Worm (Caenorhabditis elegans) whole organism, L2 larva: ENCODE measurements around the gene pas-2.

Experiments used
- C34F6.9 ChIP-seq: fragments of 150-350 bp; optimal IDR thresholded peaks from 2 replicates; lab custom pipeline; 2014; ENCODE audit warnings: missing biosample characterization, missing genetic modification characterization
- F13H6.1 ChIP-seq: sonication (generic microtip); optimal IDR thresholded peaks from 2 replicates; lab custom pipeline; 2016; ENCODE audit warnings: missing genetic modification characterization, missing compliant biosample characterization
- R02D3.7 ChIP-seq: fragments of 150-350 bp; optimal IDR thresholded peaks from 2 replicates; lab custom pipeline; 2014; ENCODE audit warnings: missing biosample characterization, missing genetic modification characterization
- ZK546.5 ChIP-seq: sonication (generic microtip); optimal IDR thresholded peaks from 2 replicates; lab custom pipeline; 2017; ENCODE audit warnings: missing biosample characterization, missing genetic modification characterization
- alr-1 ChIP-seq: fragments of 150-350 bp; optimal IDR thresholded peaks from 2 replicates; lab custom pipeline; 2014; ENCODE audit warnings: missing biosample characterization, missing genetic modification characterization
- aly-2 ChIP-seq: fragments of 150-350 bp; optimal IDR thresholded peaks from 2 replicates; lab custom pipeline; 2014; ENCODE audit warnings: missing biosample characterization, missing genetic modification characterization
- ama-1 ChIP-seq: fragments of 150-350 bp; optimal IDR thresholded peaks from 2 replicates; lab custom pipeline; 2018; ENCODE audit warnings: inconsistent platforms
- blmp-1 ChIP-seq: sonication (generic microtip); optimal IDR thresholded peaks from 2 replicates; lab custom pipeline; 2017; ENCODE audit warnings: missing genetic modification characterization, mild to moderate bottlenecking, missing compliant biosample characterization, antibody characterized with exemption, moderate library complexity; ENCODE audit not compliant: insufficient read depth
- ceh-16 ChIP-seq: fragments of 150-350 bp; optimal IDR thresholded peaks from 2 replicates; lab custom pipeline; 2014; ENCODE audit warnings: missing biosample characterization, missing genetic modification characterization
- ceh-82 ChIP-seq: fragments of 150-350 bp; optimal IDR thresholded peaks from 2 replicates; lab custom pipeline; 2014; ENCODE audit warnings: missing biosample characterization, missing genetic modification characterization
- crh-2 ChIP-seq: sonication (generic microtip); optimal IDR thresholded peaks from 2 replicates; lab custom pipeline; 2017; ENCODE audit warnings: missing biosample characterization, missing genetic modification characterization
- dmd-4 ChIP-seq: sonication (generic microtip); optimal IDR thresholded peaks from 2 replicates; lab custom pipeline; 2017; ENCODE audit warnings: missing biosample characterization, missing genetic modification characterization
- egl-27 ChIP-seq: sonication (generic microtip); optimal IDR thresholded peaks from 3 replicates; lab custom pipeline; 2017; ENCODE audit warnings: missing biosample characterization, missing genetic modification reagents, missing genetic modification characterization
- elt-1 ChIP-seq: fragments of 150-350 bp; optimal IDR thresholded peaks from 2 replicates; lab custom pipeline; 2014; ENCODE audit warnings: missing biosample characterization, missing genetic modification characterization
- elt-3 ChIP-seq: sonication (generic microtip); optimal IDR thresholded peaks from 2 replicates; lab custom pipeline; 2017; ENCODE audit warnings: missing biosample characterization, missing genetic modification characterization
- fos-1 ChIP-seq: fragments of 150-350 bp; optimal IDR thresholded peaks from 2 replicates; lab custom pipeline; 2014; ENCODE audit warnings: missing biosample characterization, missing genetic modification characterization
- gmeb-1 ChIP-seq: fragments of 150-350 bp; optimal IDR thresholded peaks from 2 replicates; lab custom pipeline; 2014; ENCODE audit warnings: missing biosample characterization, missing genetic modification characterization
- lin-11 ChIP-seq: fragments of 150-350 bp; sonication (generic microtip); optimal IDR thresholded peaks from 2 replicates; lab custom pipeline; 2014; ENCODE audit warnings: missing biosample characterization, missing genetic modification characterization, inconsistent platforms, mixed read lengths
- lin-13 ChIP-seq: fragments of 150-350 bp; optimal IDR thresholded peaks from 2 replicates; lab custom pipeline; 2014; ENCODE audit warnings: missing biosample characterization, missing genetic modification reagents, missing genetic modification characterization
- lin-39 ChIP-seq: fragments of 150-350 bp; optimal IDR thresholded peaks from 2 replicates; lab custom pipeline; 2014; ENCODE audit warnings: missing biosample characterization, missing genetic modification reagents, missing genetic modification characterization
- lsy-2 ChIP-seq, 2 experiments: fragments of 150-350 bp in 1 of 2; sonication (generic microtip) in 1 of 2; optimal IDR thresholded peaks; 2 replicates each; lab custom pipeline; 2014 to 2017; ENCODE audit warnings: missing biosample characterization in 2 of 2, missing genetic modification characterization in 2 of 2
- mab-5 ChIP-seq: fragments of 150-350 bp; optimal IDR thresholded peaks from 2 replicates; lab custom pipeline; 2014; ENCODE audit warnings: missing biosample characterization, missing genetic modification characterization
- mbf-1 ChIP-seq: sonication (generic microtip); optimal IDR thresholded peaks from 2 replicates; lab custom pipeline; 2017; ENCODE audit warnings: missing biosample characterization, missing genetic modification characterization
- mdl-1 ChIP-seq, 2 experiments: fragments of 150-350 bp in 1 of 2; sonication (generic microtip) in 1 of 2; optimal IDR thresholded peaks; 2 replicates each; lab custom pipeline; 2017; ENCODE audit warnings: missing biosample characterization in 2 of 2, missing genetic modification characterization in 2 of 2
- nhr-10 ChIP-seq: sonication (generic microtip); optimal IDR thresholded peaks from 2 replicates; lab custom pipeline; 2017; ENCODE audit warnings: missing biosample characterization, missing genetic modification characterization
- nhr-11 ChIP-seq: fragments of 150-350 bp; optimal IDR thresholded peaks from 2 replicates; lab custom pipeline; 2014; ENCODE audit warnings: missing biosample characterization, missing genetic modification characterization
- nhr-12 ChIP-seq: fragments of 150-350 bp; optimal IDR thresholded peaks from 2 replicates; lab custom pipeline; 2014; ENCODE audit warnings: missing biosample characterization, missing genetic modification characterization
- nhr-129 ChIP-seq: fragments of 150-350 bp; optimal IDR thresholded peaks from 2 replicates; lab custom pipeline; 2014; ENCODE audit warnings: missing biosample characterization, missing genetic modification characterization
- nhr-21 ChIP-seq: fragments of 150-350 bp; optimal IDR thresholded peaks from 2 replicates; lab custom pipeline; 2014; ENCODE audit warnings: missing biosample characterization, missing genetic modification characterization
- nhr-23 ChIP-seq: fragments of 150-350 bp; optimal IDR thresholded peaks from 2 replicates; lab custom pipeline; 2014; ENCODE audit warnings: missing biosample characterization, missing genetic modification reagents, missing genetic modification characterization
- nhr-237 ChIP-seq: fragments of 150-350 bp; optimal IDR thresholded peaks from 2 replicates; lab custom pipeline; 2014; ENCODE audit warnings: missing biosample characterization, missing genetic modification characterization
- nhr-25 ChIP-seq: fragments of 150-350 bp; sonication (generic microtip); optimal IDR thresholded peaks from 3 replicates; lab custom pipeline; 2014; ENCODE audit warnings: missing biosample characterization, missing genetic modification characterization
- nhr-6 ChIP-seq: fragments of 150-350 bp; optimal IDR thresholded peaks from 2 replicates; lab custom pipeline; 2014; ENCODE audit warnings: missing biosample characterization, missing genetic modification characterization
- peb-1 ChIP-seq: fragments of 150-350 bp; optimal IDR thresholded peaks from 2 replicates; lab custom pipeline; 2014; ENCODE audit warnings: missing biosample characterization, missing genetic modification characterization
- sem-4 ChIP-seq: fragments of 150-350 bp; optimal IDR thresholded peaks from 2 replicates; lab custom pipeline; 2014; ENCODE audit warnings: missing biosample characterization, missing genetic modification reagents, missing genetic modification characterization
- sma-9 ChIP-seq, 2 experiments: fragments of 150-350 bp in 1 of 2; sonication (generic microtip) in 1 of 2; optimal IDR thresholded peaks; 2 replicates each; lab custom pipeline; 2014 to 2016; ENCODE audit warnings: missing genetic modification characterization in 2 of 2, mild to moderate bottlenecking in 1 of 2, missing biosample characterization in 1 of 2, missing compliant biosample characterization in 1 of 2, missing genetic modification reagents in 1 of 2, moderate library complexity in 1 of 2
- snpc-4 ChIP-seq: fragments of 150-350 bp; optimal IDR thresholded peaks from 2 replicates; lab custom pipeline; 2014; ENCODE audit warnings: missing biosample characterization, missing genetic modification characterization
- unc-39 ChIP-seq: fragments of 150-350 bp; optimal IDR thresholded peaks from 2 replicates; lab custom pipeline; 2014; ENCODE audit warnings: missing biosample characterization, missing genetic modification characterization
- unc-55 ChIP-seq: fragments of 150-350 bp; sonication (generic microtip); optimal IDR thresholded peaks from 3 replicates; lab custom pipeline; 2014; ENCODE audit warnings: missing biosample characterization, missing genetic modification reagents, missing genetic modification characterization
- unc-62 ChIP-seq: fragments of 150-350 bp; optimal IDR thresholded peaks from 2 replicates; lab custom pipeline; 2014; ENCODE audit warnings: missing biosample characterization, missing genetic modification reagents, missing genetic modification characterization
- ztf-1 ChIP-seq: fragments of 200-800 bp; sonication (Bioruptor generic); conservative IDR thresholded peaks from 2 replicates; pipeline ENCODE4 v1.3.6; 2022; ENCODE audit warnings: missing genetic modification characterization, missing compliant biosample characterization
- ztf-11 ChIP-seq: sonication (generic microtip); optimal IDR thresholded peaks from 2 replicates; lab custom pipeline; 2017; ENCODE audit warnings: missing biosample characterization, missing genetic modification characterization
- ztf-4 ChIP-seq: fragments of 150-350 bp; optimal IDR thresholded peaks from 2 replicates; lab custom pipeline; 2014; ENCODE audit warnings: missing biosample characterization, missing genetic modification characterization

The pas-2 gene

DNA sequence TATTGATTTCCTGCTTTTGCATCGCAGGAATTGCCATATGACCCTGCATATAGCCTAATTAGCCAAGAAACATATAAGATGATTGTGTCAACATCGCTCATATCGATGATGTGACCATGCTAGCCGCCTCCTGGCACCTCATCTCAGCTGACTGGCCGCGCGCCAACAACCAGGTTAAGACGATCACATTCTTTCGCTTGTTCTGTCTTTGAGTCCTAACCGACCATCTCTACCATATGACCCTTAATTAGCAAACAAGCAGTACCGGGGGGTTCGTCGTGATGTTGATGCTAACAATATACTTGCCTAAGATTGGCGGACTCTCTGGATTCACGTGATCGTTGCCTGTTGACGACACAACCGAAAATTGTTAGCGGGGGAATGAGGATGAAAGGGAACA is 47.6 kb upstream of the pas-2 start:
- no peak for TF ChIP-seq lsy-2 (tag; optimal IDR thresholded peaks at IDR 0.05; lab: Kevin White, UChicago)
- TF ChIP-seq ztf-1 (GFP tag; lab: Robert Waterston, UW) = no peak
- TF ChIP-seq elt-1 = no peak
- TF ChIP-seq unc-62 (GFP tag; lab: Kevin White, UChicago) = no peak
- TF ChIP-seq nhr-129 = peak; percentile 42
- TF ChIP-seq mab-5 (tag; lab: Kevin White, UChicago) = no peak
- TF ChIP-seq sma-9 (GFP tag; optimal IDR thresholded peaks at IDR 0.05; lab: Kevin White, UChicago) = peak; percentile 40
- TF ChIP-seq sma-9 (tag; optimal IDR thresholded peaks at IDR 0.05; lab: Kevin White, UChicago) = no peak
- TF ChIP-seq nhr-25 (tag; lab: Kevin White, UChicago) = peak; percentile 59

DNA sequence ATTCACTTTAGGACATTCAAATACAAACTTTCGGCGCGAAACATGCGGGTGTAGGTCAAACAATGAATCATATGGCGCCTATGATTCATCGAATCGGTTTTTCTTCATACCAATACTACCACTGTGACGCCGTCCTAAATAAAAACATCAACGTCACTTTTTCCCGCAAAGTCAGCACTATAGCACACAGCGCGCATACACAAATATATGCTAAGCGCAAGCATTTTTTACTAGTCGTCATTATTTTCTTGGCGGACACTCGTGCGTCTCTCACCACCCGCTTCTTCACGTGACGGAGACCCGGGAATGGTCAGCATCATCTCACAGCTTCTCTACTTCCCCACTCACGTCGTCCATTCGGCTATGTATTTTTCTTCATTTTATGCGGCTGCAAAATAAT is 47.0 kb upstream of the pas-2 start:
- TF ChIP-seq sem-4 (tag; lab: Kevin White, UChicago) (no peak), unc-62 (GFP tag; lab: Kevin White, UChicago) (no peak), ZK546.5 (tag; lab: Kevin White, UChicago) (no peak), lsy-2 (tag; optimal IDR thresholded peaks at IDR 0.05; lab: Kevin White, UChicago) (peak in 1 of 2 experiments; percentile 30), alr-1 (tag; lab: Kevin White, UChicago) (no peak), mdl-1 (tag; optimal IDR thresholded peaks at IDR 0.05; lab: Kevin White, UChicago) (peak; percentile 14 to 19), nhr-25 (tag; lab: Kevin White, UChicago) (no peak), gmeb-1 (tag; lab: Kevin White, UChicago) (no peak), unc-55 (GFP tag; lab: Kevin White, UChicago) (peak; percentile 37), nhr-23 (tag; lab: Kevin White, UChicago) (no peak), nhr-129 (no peak), blmp-1 (tag; lab: Kevin White, UChicago) (no peak), peb-1 (tag; lab: Kevin White, UChicago) (no peak), nhr-6 (no peak), lin-11 (tag; lab: Kevin White, UChicago) (peak; percentile 9), nhr-237 (tag; lab: Kevin White, UChicago) (no peak), lin-13 (no peak), nhr-21 (tag; lab: Kevin White, UChicago) (no peak), mbf-1 (tag; lab: Kevin White, UChicago) (no peak), ceh-16 (tag; lab: Kevin White, UChicago) (no peak), crh-2 (tag; lab: Kevin White, UChicago) (peak; percentile 20), unc-39 (no peak), dmd-4 (no peak), ama-1 (no peak), ztf-11 (tag; lab: Kevin White, UChicago) (no peak), elt-3 (no peak), snpc-4 (tag; lab: Kevin White, UChicago) (no peak), lin-39 (tag; lab: Kevin White, UChicago) (no peak), R02D3.7 (tag; lab: Kevin White, UChicago) (no peak), egl-27 (tag; lab: Kevin White, UChicago) (no peak), F13H6.1 (tag; lab: Kevin White, UChicago) (peak; percentile 2), aly-2 (no peak), ztf-1 (GFP tag; lab: Robert Waterston, UW) (no peak), nhr-11 (tag; lab: Kevin White, UChicago) (no peak), ceh-82 (tag; lab: Kevin White, UChicago) (no peak), nhr-10 (tag; lab: Kevin White, UChicago) (no peak), C34F6.9 (peak; percentile 24), sma-9 (GFP tag; optimal IDR thresholded peaks at IDR 0.05; lab: Kevin White, UChicago) (peak; percentile 58), sma-9 (tag; optimal IDR thresholded peaks at IDR 0.05; lab: Kevin White, UChicago) (no peak), fos-1 (no peak), ztf-4 (tag; lab: Kevin White, UChicago) (no peak), mab-5 (tag; lab: Kevin White, UChicago) (no peak), elt-1 (no peak), nhr-12 (tag; lab: Kevin White, UChicago) (no peak)
